Fruit fly (Drosophila melanogaster) whole organism, embryonic: ENCODE measurements around the gene Acp63F.
A peak's percentile ranks its signal among the peaks of the same experiment; 100 is the strongest.

Experiments
- Atf-2 ChIP-seq: fragments of 200-800 bp; sonication (Bioruptor generic); optimal IDR thresholded peaks from 2 replicates; lab custom pipeline; 2016; ENCODE audit warnings: missing biosample characterization, missing genetic modification characterization
- Atf3 ChIP-seq: fragments of 200-800 bp; sonication (Bioruptor generic); optimal IDR thresholded peaks from 3 replicates; lab custom pipeline; 2016; ENCODE audit warnings: missing biosample characterization, missing genetic modification characterization
- CG10267 ChIP-seq: fragments of 200-800 bp; sonication (Bioruptor generic); optimal IDR thresholded peaks from 2 replicates; lab custom pipeline; 2018; ENCODE audit warnings: missing biosample characterization, mild to moderate bottlenecking, missing genetic modification characterization, moderate library complexity
- CG10654 ChIP-seq: fragments of 200-800 bp; sonication (Bioruptor generic); optimal IDR thresholded peaks from 2 replicates; lab custom pipeline; 2016; ENCODE audit warnings: missing biosample characterization, missing genetic modification characterization
- CG11456 ChIP-seq: fragments of 200-800 bp; sonication (Bioruptor generic); IDR thresholded peaks from 3 replicates; pipeline ENCODE4 v1.3.6; 2022; ENCODE audit warnings: missing biosample characterization, missing genetic modification characterization
- CG12104 ChIP-seq: fragments of 200-800 bp; sonication (Bioruptor generic); optimal IDR thresholded peaks from 3 replicates; lab custom pipeline; 2016; ENCODE audit warnings: missing biosample characterization, missing genetic modification characterization
- CG14667 ChIP-seq: fragments of 200-800 bp; sonication (Bioruptor generic); IDR thresholded peaks from 2 replicates; pipeline ENCODE4 v1.3.6; 2022; ENCODE audit warnings: missing biosample characterization, missing genetic modification characterization
- CG1792 ChIP-seq: fragments of 200-800 bp; sonication (Bioruptor generic); optimal IDR thresholded peaks from 2 replicates; lab custom pipeline; 2016; ENCODE audit warnings: missing biosample characterization, missing genetic modification characterization
- CG2712 ChIP-seq: fragments of 200-800 bp; optimal IDR thresholded peaks from 3 replicates; lab custom pipeline; 2019; ENCODE audit warnings: missing biosample characterization, mild to moderate bottlenecking, missing genetic modification characterization, moderate library complexity
- CG30020 ChIP-seq: fragments of 200-800 bp; optimal IDR thresholded peaks from 2 replicates; lab custom pipeline; 2019; ENCODE audit warnings: missing biosample characterization, mild to moderate bottlenecking, missing genetic modification characterization, moderate library complexity
- CG30431 ChIP-seq: fragments of 200-800 bp; sonication (Bioruptor generic); optimal IDR thresholded peaks from 2 replicates; lab custom pipeline; 2017; ENCODE audit warnings: missing biosample characterization, missing genetic modification characterization
- CG31365 ChIP-seq: fragments of 200-800 bp; sonication (Bioruptor generic); optimal IDR thresholded peaks from 2 replicates; lab custom pipeline; 2018; ENCODE audit warnings: missing biosample characterization, mild to moderate bottlenecking, missing genetic modification characterization
- CG31441 ChIP-seq: fragments of 200-800 bp; sonication (Bioruptor generic); IDR thresholded peaks from 2 replicates; pipeline ENCODE4 v1.3.6; 2022; ENCODE audit warnings: missing biosample characterization, missing genetic modification characterization
- CG33213 ChIP-seq: fragments of 200-800 bp; sonication (Bioruptor generic); optimal IDR thresholded peaks from 3 replicates; lab custom pipeline; 2016; ENCODE audit warnings: missing biosample characterization, missing genetic modification characterization
- CG34376 ChIP-seq: fragments of 200-800 bp; sonication (Bioruptor generic); optimal IDR thresholded peaks from 2 replicates; lab custom pipeline; 2018; ENCODE audit warnings: missing biosample characterization, mild to moderate bottlenecking, missing genetic modification characterization
- CG6272 ChIP-seq: fragments of 200-800 bp; sonication (Bioruptor generic); IDR thresholded peaks from 2 replicates; pipeline ENCODE4 v1.3.6; 2022; ENCODE audit warnings: missing biosample characterization, missing genetic modification characterization
- CG7556 ChIP-seq: fragments of 200-800 bp; sonication (Bioruptor generic); optimal IDR thresholded peaks from 2 replicates; lab custom pipeline; 2017; ENCODE audit warnings: missing biosample characterization, mild to moderate bottlenecking, missing genetic modification characterization
- CG7786 ChIP-seq: fragments of 200-800 bp; sonication (Bioruptor generic); optimal IDR thresholded peaks from 2 replicates; lab custom pipeline; 2016; ENCODE audit warnings: missing biosample characterization, missing genetic modification characterization
- CG7928 ChIP-seq: fragments of 200-800 bp; sonication (Bioruptor generic); optimal IDR thresholded peaks from 2 replicates; lab custom pipeline; 2017; ENCODE audit warnings: missing biosample characterization, mild to moderate bottlenecking, missing genetic modification characterization
- CG8388 ChIP-seq: fragments of 200-800 bp; sonication (Bioruptor generic); optimal IDR thresholded peaks from 2 replicates; lab custom pipeline; 2019; ENCODE audit warnings: missing biosample characterization, mild to moderate bottlenecking, missing genetic modification characterization, moderate library complexity
- Elba2 ChIP-seq: fragments of 200-800 bp; sonication (Bioruptor generic); optimal IDR thresholded peaks from 3 replicates; lab custom pipeline; 2016; ENCODE audit warnings: missing biosample characterization, missing genetic modification characterization
- Ets65A ChIP-seq: fragments of 200-800 bp; sonication (Bioruptor generic); peaks from one replicate; lab custom pipeline; 2016; ENCODE audit warnings: missing biosample characterization, missing genetic modification characterization
- Gug ChIP-seq: fragments of 200-800 bp; sonication (Bioruptor generic); IDR thresholded peaks from 4 replicates; pipeline ENCODE4 v1.3.6; 2022; ENCODE audit warnings: missing biosample characterization, missing genetic modification characterization
- HHEX ChIP-seq: fragments of 200-800 bp; sonication (Bioruptor generic); optimal IDR thresholded peaks from 3 replicates; lab custom pipeline; 2017; ENCODE audit warnings: missing biosample characterization, mild to moderate bottlenecking, missing genetic modification characterization, missing genetic modification reagents
- Hr51 ChIP-seq, 2 experiments: fragments of 200-800 bp; sonication (Bioruptor generic); optimal IDR thresholded peaks; 2 replicates in 1 of 2; 3 replicates in 1 of 2; lab custom pipeline; 2016 to 2018; ENCODE audit warnings: missing biosample characterization in 2 of 2, missing genetic modification characterization in 2 of 2, mild to moderate bottlenecking in 1 of 2, moderate library complexity in 1 of 2
- Jarid2 ChIP-seq: fragments of 200-800 bp; sonication (Bioruptor generic); optimal IDR thresholded peaks from 3 replicates; lab custom pipeline; 2017; ENCODE audit warnings: mild to moderate bottlenecking, missing biosample characterization, missing genetic modification reagents, missing genetic modification characterization
- Mrtf ChIP-seq: fragments of 200-800 bp; sonication (Bioruptor generic); IDR thresholded peaks from 3 replicates; pipeline ENCODE4 v1.3.6; 2022; ENCODE audit warnings: missing biosample characterization, missing genetic modification characterization
- Myb ChIP-seq: fragments of 200-800 bp; sonication (Bioruptor generic); optimal IDR thresholded peaks from 2 replicates; lab custom pipeline; 2016; ENCODE audit warnings: missing biosample characterization, missing genetic modification characterization
- Pdp1 ChIP-seq, 2 experiments: fragments of 200-800 bp; sonication (Bioruptor generic); optimal IDR thresholded peaks; 3 replicates each; lab custom pipeline; 2016; ENCODE audit warnings: missing biosample characterization in 2 of 2, missing genetic modification characterization in 2 of 2, mild to moderate bottlenecking in 1 of 2, moderate library complexity in 1 of 2
- Poxn ChIP-seq: fragments of 200-800 bp; sonication (Bioruptor generic); IDR thresholded peaks from 2 replicates; pipeline ENCODE4 v1.3.6; 2022; ENCODE audit warnings: missing biosample characterization, missing genetic modification characterization
- Usf ChIP-seq: fragments of 200-800 bp; sonication (Bioruptor generic); optimal IDR thresholded peaks from 2 replicates; lab custom pipeline; 2017; ENCODE audit warnings: missing genotype, missing biosample characterization, missing genetic modification characterization
- Xrp1 ChIP-seq: fragments of 200-800 bp; sonication (Bioruptor generic); IDR thresholded peaks from 2 replicates; pipeline ENCODE4 v1.3.6; 2022; ENCODE audit warnings: missing biosample characterization, missing genetic modification characterization
- ab ChIP-seq: fragments of 200-800 bp; sonication (Bioruptor generic); optimal IDR thresholded peaks from 2 replicates; lab custom pipeline; 2016; ENCODE audit warnings: missing biosample characterization, missing genetic modification characterization
- al ChIP-seq: fragments of 200-800 bp; sonication (Bioruptor generic); IDR thresholded peaks from 2 replicates; pipeline ENCODE4 v1.3.6; 2022; ENCODE audit warnings: missing biosample characterization, missing genetic modification characterization
- ara ChIP-seq: fragments of 200-800 bp; sonication (Bioruptor generic); IDR thresholded peaks from 2 replicates; pipeline ENCODE4 v1.3.6; 2022; ENCODE audit warnings: missing biosample characterization, missing genetic modification characterization
- btn ChIP-seq: fragments of 200-800 bp; sonication (Bioruptor generic); optimal IDR thresholded peaks from 2 replicates; lab custom pipeline; 2016; ENCODE audit warnings: missing biosample characterization, missing genetic modification characterization
- chinmo ChIP-seq: fragments of 200-800 bp; sonication (Bioruptor generic); IDR thresholded peaks from 4 replicates; pipeline ENCODE4 v1.3.6; 2022; ENCODE audit warnings: missing biosample characterization, missing genetic modification characterization; ENCODE audit not compliant: partially characterized antibody
- crc ChIP-seq: fragments of 200-800 bp; sonication (Bioruptor generic); optimal IDR thresholded peaks from 2 replicates; lab custom pipeline; 2016; ENCODE audit warnings: missing biosample characterization, missing genetic modification characterization
- dati ChIP-seq: fragments of 200-800 bp; sonication (Bioruptor generic); IDR thresholded peaks from 2 replicates; pipeline ENCODE4 v1.3.6; 2022; ENCODE audit warnings: missing biosample characterization, missing genetic modification characterization
- dimm ChIP-seq: fragments of 200-800 bp; sonication (Bioruptor generic); IDR thresholded peaks from 2 replicates; pipeline ENCODE4 v1.3.6; 2022; ENCODE audit warnings: missing biosample characterization, missing genetic modification characterization
- dmrt99B ChIP-seq: fragments of 200-800 bp; sonication (Bioruptor generic); optimal IDR thresholded peaks from 2 replicates; lab custom pipeline; 2018; ENCODE audit warnings: missing biosample characterization, mild to moderate bottlenecking, missing genetic modification characterization, moderate library complexity
- dysf ChIP-seq: fragments of 200-800 bp; sonication (Bioruptor generic); IDR thresholded peaks from 3 replicates; pipeline ENCODE4 v1.3.6; 2022; ENCODE audit warnings: missing biosample characterization, missing genetic modification characterization
- gem ChIP-seq: fragments of 200-800 bp; sonication (Bioruptor generic); optimal IDR thresholded peaks from 2 replicates; lab custom pipeline; 2019; ENCODE audit warnings: missing biosample characterization, mild to moderate bottlenecking, missing genetic modification characterization, moderate library complexity
- h ChIP-seq: fragments of >200 bp; optimal IDR thresholded peaks from 2 replicates; lab custom pipeline; 2017
- jing ChIP-seq: fragments of 200-800 bp; sonication (Bioruptor generic); optimal IDR thresholded peaks from 2 replicates; lab custom pipeline; 2018; ENCODE audit warnings: missing biosample characterization, mild to moderate bottlenecking, missing genetic modification characterization
- mirr ChIP-seq: fragments of 200-800 bp; sonication (Bioruptor generic); optimal IDR thresholded peaks from 3 replicates; lab custom pipeline; 2018; ENCODE audit warnings: missing biosample characterization, mild to moderate bottlenecking, missing genetic modification characterization
- nerfin-1 ChIP-seq: fragments of 200-800 bp; sonication (Bioruptor generic); optimal IDR thresholded peaks from 3 replicates; lab custom pipeline; 2019; ENCODE audit warnings: missing biosample characterization, mild to moderate bottlenecking, missing genetic modification characterization, moderate library complexity
- salm ChIP-seq: fragments of 200-800 bp; sonication (Bioruptor generic); optimal IDR thresholded peaks from 2 replicates; lab custom pipeline; 2018; ENCODE audit warnings: missing biosample characterization, mild to moderate bottlenecking, missing genetic modification characterization
- sisA ChIP-seq: fragments of 200-800 bp; sonication (Bioruptor generic); IDR thresholded peaks from 2 replicates; pipeline ENCODE4 v1.3.6; 2022; ENCODE audit warnings: missing biosample characterization, missing genetic modification characterization
- sr ChIP-seq: fragments of 200-800 bp; sonication (Bioruptor generic); IDR thresholded peaks from 3 replicates; pipeline ENCODE4 v1.3.6; 2022; ENCODE audit warnings: missing biosample characterization, missing genetic modification characterization
- ssp ChIP-seq: fragments of 200-800 bp; sonication (Bioruptor generic); IDR thresholded peaks from 2 replicates; pipeline ENCODE4 v1.3.6; 2022; ENCODE audit warnings: missing biosample characterization, missing genetic modification characterization
- usp ChIP-seq: fragments of >200 bp; optimal IDR thresholded peaks from 2 replicates; lab custom pipeline; 2017; ENCODE audit warnings: missing biosample characterization, missing genetic modification characterization
- zfh1 ChIP-seq: fragments of 200-800 bp; sonication (Bioruptor generic); IDR thresholded peaks from 3 replicates; pipeline ENCODE4 v1.3.6; 2022; ENCODE audit warnings: missing biosample characterization, missing genetic modification characterization

Gene Acp63F

DNA sequence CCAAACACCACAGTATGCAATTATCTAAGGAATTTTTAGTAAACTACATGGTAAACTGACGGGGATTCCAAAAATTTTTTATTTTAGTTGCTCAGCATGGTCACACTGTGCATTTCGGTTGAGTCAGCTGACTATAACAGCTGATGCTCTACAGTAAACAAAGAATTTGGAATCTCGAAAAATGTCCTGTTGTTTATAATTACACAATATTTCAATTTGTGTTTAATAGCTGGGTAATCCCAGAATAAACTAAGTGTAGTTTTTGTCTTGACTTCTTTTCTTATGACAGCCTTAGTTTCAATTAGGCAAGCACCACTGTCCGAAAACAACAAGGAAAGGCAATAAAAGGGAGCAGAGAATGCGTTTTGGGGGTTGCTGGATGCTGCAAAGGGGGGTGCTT is 30.5 kb downstream of the Acp63F start (continued):
- TF ChIP-seq Elba2 (GFP tag; lab: Kevin White, UChicago) (no peak), Ets65A (GFP tag; lab: Kevin White, UChicago) (no peak), Gug (peak; percentile 5; the same call in 1 of the 4 replicates), CG2712 (tag; lab: Kevin White, UChicago) (peak; percentile 55), CG10654 (GFP tag; lab: Kevin White, UChicago) (no peak), Xrp1 (GFP tag; lab: Robert Waterston, UW) (peak; percentile 71; the same call in 1 of the 2 replicates), CG7556 (GFP tag; lab: Kevin White, UChicago) (no peak), ssp (peak; percentile 42; the same call in 1 of the 2 replicates), ara (GFP tag; lab: Robert Waterston, UW) (peak; percentile 67), mirr (GFP tag; lab: Kevin White, UChicago) (no peak), al (GFP tag; lab: Robert Waterston, UW) (no peak), CG11456 (GFP tag; lab: Robert Waterston, UW) (0 out of 3 replicates have a peak, but pooled peaks have one; percentile 51), nerfin-1 (no peak), Mrtf (no peak), CG6272 (GFP tag; lab: Robert Waterston, UW) (no peak), ab (GFP tag; lab: Kevin White, UChicago) (no peak), CG7928 (GFP tag; lab: Kevin White, UChicago) (no peak), Poxn (GFP tag; lab: Robert Waterston, UW) (no peak), CG31365 (tag; lab: Kevin White, UChicago) (no peak), usp (GFP tag; lab: Kevin White, UChicago) (no peak), h (lab: Kevin White, UChicago) (no peak), HHEX (no peak), CG33213 (GFP tag; lab: Kevin White, UChicago) (no peak), CG14667 (GFP tag; lab: Robert Waterston, UW) (no peak), zfh1 (GFP tag; lab: Robert Waterston, UW) (peak; percentile 68; the same call in 2 of the 3 replicates), dmrt99B (tag; lab: Kevin White, UChicago) (peak; percentile 24), Atf-2 (GFP tag; lab: Kevin White, UChicago) (no peak), jing (GFP tag; lab: Kevin White, UChicago) (no peak), CG31441 (no peak), sisA (GFP tag; lab: Robert Waterston, UW) (peak; percentile 48; the same call in 1 of the 2 replicates), crc (GFP tag; lab: Kevin White, UChicago) (no peak), dimm (GFP tag; lab: Robert Waterston, UW) (no peak), dati (GFP tag; lab: Robert Waterston, UW) (no peak), CG8388 (peak; percentile 19), CG12104 (GFP tag; lab: Kevin White, UChicago) (no peak), Usf (GFP tag; lab: Kevin White, UChicago) (no peak), CG30431 (GFP tag; lab: Kevin White, UChicago) (no peak), btn (GFP tag; lab: Kevin White, UChicago) (no peak), dysf (GFP tag; lab: Robert Waterston, UW) (peak; percentile 61), Jarid2 (no peak), CG7786 (GFP tag; lab: Kevin White, UChicago) (peak; percentile 25), Atf3 (GFP tag; lab: Kevin White, UChicago) (no peak), CG1792 (no peak), salm (no peak), gem (tag; lab: Kevin White, UChicago) (peak; percentile 57), CG10267 (no peak), CG30020 (tag; lab: Kevin White, UChicago) (no peak), Hr51 (GFP tag; optimal IDR thresholded peaks at IDR 0.05; lab: Kevin White, UChicago) (peak in 1 of 2 experiments; percentile 19), CG34376 (GFP tag; lab: Kevin White, UChicago) (no peak), chinmo (0 out of 4 replicates have a peak, but pooled peaks have one; percentile 43), Myb (no peak), Pdp1 (GFP tag; optimal IDR thresholded peaks at IDR 0.05; lab: Kevin White, UChicago) (peak in 1 of 2 experiments; percentile 25), sr (GFP tag; lab: Robert Waterston, UW) (no peak)
